Worm (Caenorhabditis elegans): ENCODE measurements around the gene lsm-3.

The lsm-3 gene

DNA sequence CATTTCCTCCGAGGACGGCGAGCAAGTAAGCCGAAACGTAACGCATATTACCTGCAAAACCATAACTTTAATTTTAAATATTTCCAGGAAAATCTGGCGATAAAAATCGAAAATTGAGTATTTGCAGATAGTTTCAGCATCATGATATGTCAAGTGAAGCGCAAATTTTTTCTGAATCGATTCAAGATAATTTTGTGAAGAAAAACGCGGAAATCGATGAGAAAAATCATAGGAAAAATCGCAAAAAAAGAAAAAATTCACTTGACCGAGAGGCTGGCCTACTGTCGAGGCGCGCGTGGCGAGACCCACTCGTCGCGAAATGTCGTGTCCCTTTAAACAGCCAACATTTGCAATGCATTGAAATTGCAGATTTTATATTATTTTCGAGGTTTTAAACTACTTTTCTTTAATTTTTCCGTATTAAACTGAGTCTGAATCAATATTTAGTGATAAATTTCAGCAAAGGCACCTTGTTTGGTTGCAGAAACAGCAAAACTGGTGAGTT, 16.7 kb upstream of the lsm-3 start, which contains the start of the genes rla-2, popl-7 and Y62E10A.24:
TSS of gene rla-2 (minus strand) at position 51 of the 505 bp plus-strand sequence.
TSS of gene popl-7 (plus strand) at position 455 of the 505 bp plus-strand sequence.
TSS of gene Y62E10A.24 (plus strand) at position 476 of the 505 bp plus-strand sequence.
- TF ChIP-seq eyg-1 (tag; optimal IDR thresholded peaks at IDR 0.05), result no peak
- no peak for TF ChIP-seq hlh-13 (GFP tag; optimal IDR thresholded peaks at IDR 0.05)
- TF ChIP-seq unc-55 (GFP tag; optimal IDR thresholded peaks at IDR 0.05), result no peak
- TF ChIP-seq F13H6.1 (tag; optimal IDR thresholded peaks at IDR 0.05), result no peak
- TF ChIP-seq ceh-6 (GFP tag; optimal IDR thresholded peaks at IDR 0.05), result no peak

DNA sequence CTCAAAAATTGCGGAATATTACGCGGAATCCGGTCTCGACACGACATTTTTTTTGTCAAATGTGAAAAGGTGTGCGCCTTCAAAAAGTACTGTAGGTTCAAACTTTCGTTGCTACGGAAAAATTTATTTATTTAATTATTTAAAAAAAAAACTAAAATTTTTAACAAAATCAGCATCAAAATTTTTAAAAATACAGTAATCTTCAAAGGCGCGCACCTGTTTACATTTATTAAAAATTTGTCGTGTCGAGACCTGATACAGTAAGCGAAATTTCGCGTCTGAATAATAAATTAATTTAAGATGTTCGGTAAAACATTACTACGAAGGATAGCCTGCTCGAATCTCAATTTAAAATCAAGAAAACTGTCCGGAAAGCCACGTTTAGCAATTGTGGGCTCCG, 15.3 kb upstream of the lsm-3 start, which contains the start of gene Y62E10A.6:
TSS of gene Y62E10A.6 (plus strand) at position 301 of the 400 bp plus-strand sequence.
- TF ChIP-seq unc-86 (tag; optimal IDR thresholded peaks at IDR 0.05) (no peak), ama-1 (optimal IDR thresholded peaks at IDR 0.05) (no peak), lim-6 (tag; optimal IDR thresholded peaks at IDR 0.05) (no peak), npax-4 (tag; optimal IDR thresholded peaks at IDR 0.05) (no peak), dve-1 (tag; optimal IDR thresholded peaks at IDR 0.05) (no peak), unc-3 (GFP tag; conservative IDR thresholded peaks at IDR 0.05) (no peak), unc-3 (tag; optimal IDR thresholded peaks at IDR 0.05) (no peak)

DNA sequence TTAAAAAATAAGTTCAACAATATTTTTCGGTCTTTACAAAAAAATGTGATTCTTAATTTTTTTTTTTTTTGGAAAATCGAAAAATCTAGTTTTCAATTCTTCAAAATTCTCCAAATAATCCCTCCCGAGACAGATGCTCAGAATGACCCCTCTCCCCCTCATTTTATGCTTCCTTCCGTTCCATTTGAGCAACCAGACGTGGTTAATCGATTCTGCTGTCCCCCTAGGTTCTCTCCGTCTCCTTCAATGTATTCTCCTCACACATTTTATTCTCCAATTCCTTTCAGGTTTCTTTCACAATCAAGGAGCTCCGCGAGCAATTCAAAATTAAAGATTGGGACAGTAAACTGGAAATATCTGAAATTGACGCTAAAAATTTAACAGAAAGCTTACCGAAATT, 12.1 kb upstream of the lsm-3 start:
- TF ChIP-seq lim-6 (tag; optimal IDR thresholded peaks at IDR 0.05) (no peak), ceh-48 (tag; optimal IDR thresholded peaks at IDR 0.05) (peak; percentile 54)

DNA sequence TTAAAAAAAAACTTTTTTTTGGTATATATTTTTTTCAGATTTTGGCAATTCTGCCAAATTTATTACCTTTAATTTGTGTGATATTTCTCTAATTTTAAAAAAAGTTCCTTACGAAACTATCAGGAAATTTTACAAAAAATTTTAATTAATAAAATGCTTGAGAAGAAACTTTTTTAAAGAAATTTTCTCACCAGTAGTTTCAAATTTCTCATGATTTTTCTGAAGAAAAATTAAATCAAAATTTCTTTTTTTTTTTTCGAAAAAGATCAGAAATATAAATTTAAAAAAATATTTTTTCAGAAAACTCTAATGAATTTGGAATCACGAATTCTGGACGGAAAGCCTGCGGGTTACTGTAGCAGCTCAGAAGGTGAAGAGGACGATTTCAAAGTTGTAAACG, 9.3 kb upstream of the lsm-3 start, which contains the start of gene mau-8:
TSS of gene mau-8 (plus strand) at position 301 of the 400 bp plus-strand sequence.
- no peak for TF ChIP-seq dve-1 (tag; optimal IDR thresholded peaks at IDR 0.05)

DNA sequence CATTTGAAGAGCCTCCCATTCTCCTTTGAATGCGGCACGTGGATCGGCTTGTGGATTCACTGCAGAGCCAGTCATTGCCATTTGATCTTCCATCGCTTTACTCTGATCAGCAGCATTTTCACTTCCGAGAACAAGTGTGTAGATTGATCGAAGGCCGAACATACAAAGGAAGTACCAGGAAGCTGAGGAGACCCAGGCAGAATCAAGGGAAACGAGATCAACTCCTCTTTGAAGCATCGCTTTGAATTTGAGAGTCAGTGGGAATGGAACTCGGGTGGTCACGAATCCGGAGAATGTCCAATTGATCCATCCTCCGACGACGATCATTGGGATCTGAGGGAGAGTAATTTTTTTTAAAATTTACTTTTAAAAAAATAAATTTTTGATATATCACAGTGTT, 6.5 kb upstream of the lsm-3 start:
- TF ChIP-seq che-1 (tag; optimal IDR thresholded peaks at IDR 0.05) (no peak), hlh-15 (tag; optimal IDR thresholded peaks at IDR 0.05) (no peak), hlh-13 (GFP tag; optimal IDR thresholded peaks at IDR 0.05) (no peak), sdc-2 (tag; optimal IDR thresholded peaks at IDR 0.05) (no peak), dve-1 (tag; optimal IDR thresholded peaks at IDR 0.05) (no peak), nhr-232 (tag; optimal IDR thresholded peaks at IDR 0.05) (no peak), unc-42 (tag; optimal IDR thresholded peaks at IDR 0.05) (no peak), pha-4 (tag; optimal IDR thresholded peaks at IDR 0.05) (no peak), unc-55 (GFP tag; optimal IDR thresholded peaks at IDR 0.05) (no peak)

DNA sequence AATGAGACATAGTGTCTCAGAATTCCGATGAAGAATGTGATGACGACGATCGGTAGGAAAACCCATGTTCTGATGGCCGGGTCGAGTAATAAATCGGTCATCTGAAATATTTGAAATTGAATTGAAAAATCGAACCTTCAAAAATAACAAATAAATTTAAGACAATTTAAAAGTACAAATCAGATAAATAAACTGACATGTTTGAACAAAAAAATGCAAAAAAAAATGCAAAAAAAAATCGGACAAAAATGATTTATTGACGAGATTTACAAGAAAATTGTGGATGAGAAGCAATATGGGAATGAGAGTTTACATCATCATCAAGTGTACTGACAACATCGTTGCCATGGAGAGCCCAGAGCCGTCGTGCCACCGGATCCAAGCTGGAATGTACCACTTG, 5.2 kb upstream of the lsm-3 start, which contains the start of gene emc-3:
TSS of gene emc-3 (minus strand) at position 101 of the 400 bp plus-strand sequence.
- TF ChIP-seq dve-1 (tag; optimal IDR thresholded peaks at IDR 0.05), result no peak
- TF ChIP-seq hlh-30 (tag; optimal IDR thresholded peaks at IDR 0.05; ENCODE audit: insufficient read depth), result no peak
- TF ChIP-seq tbx-2 (tag; optimal IDR thresholded peaks at IDR 0.05), result no peak
- TF ChIP-seq ceh-6 (GFP tag; optimal IDR thresholded peaks at IDR 0.05), result no peak
- no peak for TF ChIP-seq fkh-6 (tag; optimal IDR thresholded peaks at IDR 0.05)
- no peak for TF ChIP-seq hlh-6 (tag; optimal IDR thresholded peaks at IDR 0.05)

DNA sequence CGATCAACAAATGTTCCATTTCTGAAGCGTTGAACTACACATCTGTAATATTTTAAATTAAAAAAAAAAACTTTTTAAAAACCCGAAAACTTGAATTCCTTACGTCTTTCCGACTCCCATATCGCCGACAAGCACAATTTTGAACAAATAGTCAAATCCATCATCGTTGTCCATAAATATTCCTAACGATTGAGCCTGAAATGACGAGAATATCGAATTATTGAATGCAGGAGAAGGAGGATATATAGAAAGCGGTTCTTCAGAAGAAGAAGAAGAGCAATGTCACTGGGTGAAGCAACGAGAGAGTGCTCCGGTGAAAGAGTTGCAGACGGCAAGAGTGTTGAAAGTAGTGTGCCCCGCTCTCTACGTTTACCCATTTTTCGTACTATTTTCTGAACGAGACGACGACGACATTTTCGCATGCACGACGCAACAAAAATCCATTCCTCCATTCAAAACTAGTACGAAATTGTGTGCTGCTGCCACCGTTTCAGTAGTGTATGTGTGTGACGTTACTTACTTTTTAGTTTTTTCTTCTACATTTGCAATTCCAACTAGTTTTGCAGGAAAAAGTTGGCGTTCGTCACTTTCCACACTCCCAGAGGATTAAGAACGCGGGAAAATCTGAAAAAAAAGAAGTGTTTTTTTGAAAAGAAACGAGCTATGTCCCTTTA, 3.1 kb upstream of the lsm-3 start, which contains the start of gene rab-19:
TSS of gene rab-19 (minus strand) at position 624 of the 674 bp plus-strand sequence.
- TF ChIP-seq ceh-18 (tag; optimal IDR thresholded peaks at IDR 0.05) (no peak), ceh-48 (tag; optimal IDR thresholded peaks at IDR 0.05) (peak; percentile 72), gmeb-2 (tag; optimal IDR thresholded peaks at IDR 0.05) (no peak), elt-2 (tag; optimal IDR thresholded peaks at IDR 0.05) (no peak), ceh-19 (GFP tag; optimal IDR thresholded peaks at IDR 0.05) (no peak), pha-4 (tag; optimal IDR thresholded peaks at IDR 0.05) (no peak), lin-11 (tag; optimal IDR thresholded peaks at IDR 0.05) (no peak), hlh-13 (GFP tag; optimal IDR thresholded peaks at IDR 0.05) (no peak), ceh-31 (tag; optimal IDR thresholded peaks at IDR 0.05) (peak; percentile 28), pqm-1 (tag; optimal IDR thresholded peaks at IDR 0.05) (no peak), zip-5 (tag; optimal IDR thresholded peaks at IDR 0.05) (no peak), lim-6 (tag; optimal IDR thresholded peaks at IDR 0.05) (no peak), unc-42 (tag; optimal IDR thresholded peaks at IDR 0.05) (peak; percentile 71), ceh-24 (tag; optimal IDR thresholded peaks at IDR 0.05) (no peak), fkh-10 (GFP tag; optimal IDR thresholded peaks at IDR 0.05) (no peak)

Data from whole organism, late embryonic.